Fruit fly (Drosophila melanogaster) whole organism, embryonic: ENCODE measurements around the gene CG14341.

Experiments
- Adf1 ChIP-seq: fragments of 200-800 bp; sonication (Bioruptor generic); IDR thresholded peaks from 2 replicates; pipeline ENCODE4 v1.3.6; 2022; ENCODE audit warnings: missing biosample characterization, missing genetic modification characterization
- CG11560 ChIP-seq: fragments of 200-800 bp; sonication (Bioruptor generic); IDR thresholded peaks from 3 replicates; pipeline ENCODE4 v1.3.6; 2022; ENCODE audit warnings: missing biosample characterization, missing genetic modification characterization
- CG12155 ChIP-seq: fragments of 200-800 bp; sonication (Bioruptor generic); optimal IDR thresholded peaks from 3 replicates; lab custom pipeline; 2016; ENCODE audit warnings: missing biosample characterization, missing genetic modification characterization
- CG12391 ChIP-seq: fragments of 200-800 bp; sonication (Bioruptor generic); optimal IDR thresholded peaks from 3 replicates; lab custom pipeline; 2018; ENCODE audit warnings: missing biosample characterization, mild to moderate bottlenecking, missing genetic modification characterization, moderate library complexity
- CG12744 ChIP-seq: fragments of 200-800 bp; sonication (Bioruptor generic); optimal IDR thresholded peaks from 2 replicates; lab custom pipeline; 2016; ENCODE audit warnings: missing biosample characterization, missing genetic modification characterization
- CG13894 ChIP-seq: fragments of 200-800 bp; sonication (Bioruptor generic); optimal IDR thresholded peaks from 3 replicates; lab custom pipeline; 2018; ENCODE audit warnings: missing biosample characterization, mild to moderate bottlenecking, missing genetic modification characterization, moderate library complexity
- CG15073 ChIP-seq: fragments of 200-800 bp; sonication (Bioruptor generic); optimal IDR thresholded peaks from 2 replicates; lab custom pipeline; 2016; ENCODE audit warnings: missing biosample characterization, missing genetic modification characterization
- CG30020 ChIP-seq: fragments of 200-800 bp; optimal IDR thresholded peaks from 2 replicates; lab custom pipeline; 2019; ENCODE audit warnings: missing biosample characterization, mild to moderate bottlenecking, missing genetic modification characterization, moderate library complexity
- CG31441 ChIP-seq: fragments of 200-800 bp; sonication (Bioruptor generic); IDR thresholded peaks from 2 replicates; pipeline ENCODE4 v1.3.6; 2022; ENCODE audit warnings: missing biosample characterization, missing genetic modification characterization
- CG32772 ChIP-seq: fragments of 200-800 bp; sonication (Bioruptor generic); IDR thresholded peaks from 2 replicates; pipeline ENCODE4 v1.3.6; 2022; ENCODE audit warnings: missing biosample characterization, missing genetic modification characterization
- CG34224 ChIP-seq: fragments of 200-800 bp; sonication (Bioruptor generic); IDR thresholded peaks from 3 replicates; pipeline ENCODE4 v1.3.6; 2022; ENCODE audit warnings: missing biosample characterization, missing genetic modification characterization; ENCODE audit not compliant: partially characterized antibody
- CG34422 ChIP-seq: fragments of 200-800 bp; sonication (Bioruptor generic); IDR thresholded peaks from 3 replicates; pipeline ENCODE4 v1.3.6; 2022; ENCODE audit warnings: missing biosample characterization, missing genetic modification characterization
- CG4424 ChIP-seq: fragments of 200-800 bp; sonication (Bioruptor generic); optimal IDR thresholded peaks from 3 replicates; lab custom pipeline; 2016; ENCODE audit warnings: missing biosample characterization, missing genetic modification characterization
- CG4730 ChIP-seq: fragments of 200-800 bp; sonication (Bioruptor generic); IDR thresholded peaks from 2 replicates; pipeline ENCODE4 v1.3.6; 2022; ENCODE audit warnings: missing biosample characterization, missing genetic modification characterization
- CG5953 ChIP-seq: fragments of 200-800 bp; sonication (Bioruptor generic); IDR thresholded peaks from 2 replicates; pipeline ENCODE4 v1.3.6; 2022; ENCODE audit warnings: missing biosample characterization, missing genetic modification characterization
- CG8281 ChIP-seq: fragments of 200-800 bp; sonication (Bioruptor generic); optimal IDR thresholded peaks from 2 replicates; lab custom pipeline; 2018; ENCODE audit warnings: missing biosample characterization, mild to moderate bottlenecking, missing genetic modification characterization, moderate library complexity
- CG8359 ChIP-seq: fragments of 200-800 bp; sonication (Bioruptor generic); optimal IDR thresholded peaks from 2 replicates; lab custom pipeline; 2017; ENCODE audit warnings: missing biosample characterization, mild to moderate bottlenecking, missing genetic modification characterization, borderline replicate concordance
- CG8924 ChIP-seq: fragments of 200-800 bp; optimal IDR thresholded peaks from 3 replicates; lab custom pipeline; 2019; ENCODE audit warnings: missing biosample characterization, mild to moderate bottlenecking, missing genetic modification characterization, moderate library complexity
- CG9215 ChIP-seq: fragments of 200-800 bp; sonication (Bioruptor generic); IDR thresholded peaks from 2 replicates; pipeline ENCODE4 v1.3.6; 2022; ENCODE audit warnings: missing biosample characterization, missing genetic modification characterization
- CG9797 ChIP-seq: fragments of 200-800 bp; sonication (Bioruptor generic); optimal IDR thresholded peaks from 3 replicates; lab custom pipeline; 2018; ENCODE audit warnings: missing biosample characterization, mild to moderate bottlenecking, missing genetic modification characterization
- CHES-1-like ChIP-seq: fragments of 200-800 bp; sonication (Bioruptor generic); optimal IDR thresholded peaks from 2 replicates; lab custom pipeline; 2016; ENCODE audit warnings: missing biosample characterization, missing genetic modification characterization
- CoRest ChIP-seq: fragments of 200-800 bp; sonication (Bioruptor generic); optimal IDR thresholded peaks from 3 replicates; lab custom pipeline; 2018; ENCODE audit warnings: missing biosample characterization, mild to moderate bottlenecking, missing genetic modification characterization, moderate library complexity
- Dp ChIP-seq: fragments of 200-800 bp; sonication (Bioruptor generic); optimal IDR thresholded peaks from 2 replicates; lab custom pipeline; 2018; ENCODE audit warnings: missing biosample characterization, mild to moderate bottlenecking, missing genetic modification characterization, moderate library complexity
- ERR ChIP-seq: fragments of 200-800 bp; sonication (Bioruptor generic); optimal IDR thresholded peaks from 2 replicates; lab custom pipeline; 2016; ENCODE audit warnings: missing biosample characterization, missing genetic modification characterization
- Ets65A ChIP-seq: fragments of 200-800 bp; sonication (Bioruptor generic); peaks from one replicate; lab custom pipeline; 2016; ENCODE audit warnings: missing biosample characterization, missing genetic modification characterization
- Hand ChIP-seq: fragments of 200-800 bp; sonication (Bioruptor generic); optimal IDR thresholded peaks from 2 replicates; lab custom pipeline; 2017; ENCODE audit warnings: mild to moderate bottlenecking, missing biosample characterization, missing genetic modification reagents, missing genetic modification characterization
- Nf-YC ChIP-seq: fragments of 200-800 bp; optimal IDR thresholded peaks from 3 replicates; lab custom pipeline; 2019; ENCODE audit warnings: missing biosample characterization, mild to moderate bottlenecking, missing genetic modification characterization, moderate library complexity
- Opbp ChIP-seq: fragments of 200-800 bp; sonication (Bioruptor generic); IDR thresholded peaks from 3 replicates; pipeline ENCODE4 v1.3.6; 2022; ENCODE audit warnings: missing biosample characterization, missing genetic modification characterization; ENCODE audit not compliant: partially characterized antibody
- PHDP ChIP-seq: fragments of 200-800 bp; sonication (Bioruptor generic); optimal IDR thresholded peaks from 3 replicates; lab custom pipeline; 2018; ENCODE audit warnings: missing biosample characterization, mild to moderate bottlenecking, missing genetic modification characterization, moderate library complexity
- Ptx1 ChIP-seq: fragments of 200-800 bp; sonication (Bioruptor generic); IDR thresholded peaks from 2 replicates; pipeline ENCODE4 v1.3.6; 2022; ENCODE audit warnings: missing biosample characterization, missing genetic modification characterization
- Xbp1 ChIP-seq: fragments of 200-800 bp; sonication (Bioruptor generic); optimal IDR thresholded peaks from 3 replicates; lab custom pipeline; 2016; ENCODE audit warnings: missing biosample characterization, mild to moderate bottlenecking, missing genetic modification characterization
- Xrp1 ChIP-seq: fragments of 200-800 bp; sonication (Bioruptor generic); IDR thresholded peaks from 2 replicates; pipeline ENCODE4 v1.3.6; 2022; ENCODE audit warnings: missing biosample characterization, missing genetic modification characterization
- ash1 ChIP-seq: fragments of 200-800 bp; sonication (Bioruptor generic); optimal IDR thresholded peaks from 2 replicates; lab custom pipeline; 2018; ENCODE audit warnings: missing biosample characterization, mild to moderate bottlenecking, missing genetic modification characterization
- chn ChIP-seq: fragments of 200-800 bp; sonication (Bioruptor generic); optimal IDR thresholded peaks from 2 replicates; lab custom pipeline; 2016; ENCODE audit warnings: missing biosample characterization, missing genetic modification characterization
- gcm ChIP-seq: fragments of 200-800 bp; sonication (Bioruptor generic); optimal IDR thresholded peaks from 2 replicates; lab custom pipeline; 2019; ENCODE audit warnings: missing biosample characterization, mild to moderate bottlenecking, missing genetic modification characterization, moderate library complexity
- grn ChIP-seq: fragments of 200-800 bp; sonication (Bioruptor generic); optimal IDR thresholded peaks from 3 replicates; lab custom pipeline; 2017; ENCODE audit warnings: missing biosample characterization, missing genetic modification characterization
- hkb ChIP-seq, 2 experiments: fragments of 200-800 bp in 1 of 2; fragments of >200 bp in 1 of 2; sonication (Bioruptor generic) in 1 of 2; IDR thresholded peaks in 1 of 2; optimal IDR thresholded peaks in 1 of 2; 2 replicates each; pipeline versions ENCODE4 v1.3.6 to Lab custom; 2017 to 2022; ENCODE audit warnings: missing biosample characterization in 1 of 2, missing genetic modification characterization in 1 of 2
- lilli ChIP-seq: fragments of 200-800 bp; sonication (Bioruptor generic); optimal IDR thresholded peaks from 3 replicates; lab custom pipeline; 2016; ENCODE audit warnings: missing biosample characterization, missing genetic modification characterization
- lmd ChIP-seq: fragments of 200-800 bp; sonication (Bioruptor generic); IDR thresholded peaks from 2 replicates; pipeline ENCODE4 v1.3.6; 2022; ENCODE audit warnings: missing biosample characterization, missing genetic modification characterization
- otp ChIP-seq: fragments of 200-800 bp; sonication (Bioruptor generic); IDR thresholded peaks from 3 replicates; pipeline ENCODE4, ENCODE4 v1.3.6; 2022; ENCODE audit warnings: missing biosample characterization, missing genetic modification characterization
- pzg ChIP-seq: fragments of 200-800 bp; sonication (Bioruptor generic); optimal IDR thresholded peaks from 3 replicates; lab custom pipeline; 2018; ENCODE audit warnings: missing biosample characterization, mild to moderate bottlenecking, missing genetic modification characterization, moderate library complexity
- sens ChIP-seq: fragments of 200-800 bp; sonication (Bioruptor generic); peaks from one replicate; lab custom pipeline; 2016; ENCODE audit warnings: missing biosample characterization, missing genetic modification characterization
- slou ChIP-seq: fragments of 200-800 bp; sonication (Bioruptor generic); optimal IDR thresholded peaks from 3 replicates; lab custom pipeline; 2016; ENCODE audit warnings: missing biosample characterization, missing genetic modification characterization
- ssp ChIP-seq: fragments of 200-800 bp; sonication (Bioruptor generic); IDR thresholded peaks from 2 replicates; pipeline ENCODE4 v1.3.6; 2022; ENCODE audit warnings: missing biosample characterization, missing genetic modification characterization
- tio ChIP-seq: fragments of 200-800 bp; sonication (Bioruptor generic); optimal IDR thresholded peaks from 2 replicates; lab custom pipeline; 2017; ENCODE audit warnings: missing biosample characterization, missing genetic modification characterization, inconsistent platforms
- tll ChIP-seq, 2 experiments: fragments of 200-800 bp in 1 of 2; fragments of >200 bp in 1 of 2; sonication (Bioruptor generic) in 1 of 2; optimal IDR thresholded peaks; 2 replicates each; lab custom pipeline; 2017 to 2019; ENCODE audit warnings: missing biosample characterization in 2 of 2, missing genetic modification characterization in 2 of 2, mild to moderate bottlenecking in 1 of 2, moderate library complexity in 1 of 2
- unc-4 ChIP-seq: fragments of 200-800 bp; sonication (Bioruptor generic); IDR thresholded peaks from 2 replicates; pipeline ENCODE4 v1.3.6; 2022; ENCODE audit warnings: missing biosample characterization, missing genetic modification characterization; ENCODE audit not compliant: partially characterized antibody
- wdn ChIP-seq: fragments of 200-800 bp; sonication (Bioruptor generic); IDR thresholded peaks from 2 replicates; pipeline ENCODE4 v1.3.6; 2022; ENCODE audit warnings: missing biosample characterization, missing genetic modification characterization
- wor ChIP-seq: fragments of 200-800 bp; sonication (Bioruptor generic); IDR thresholded peaks from 2 replicates; pipeline ENCODE4 v1.3.6; 2022; ENCODE audit warnings: missing biosample characterization, missing genetic modification characterization
- z ChIP-seq: fragments of 200-800 bp; sonication (Bioruptor generic); IDR thresholded peaks from 3 replicates; pipeline ENCODE4 v1.3.6; 2022; ENCODE audit warnings: missing biosample characterization, missing genetic modification characterization

Gene CG14341

dm6 chr2L:1123078-1123818 lies 43.1 kb upstream of the CG14341 start (continued):
- TF ChIP-seq wdn (GFP tag; lab: Robert Waterston, UW) (no peak), PHDP (tag; lab: Kevin White, UChicago) (peak; percentile 65), CG8359 (GFP tag; lab: Kevin White, UChicago) (peak; percentile 59), CG11560 (tag; lab: Robert Waterston, UW) (no peak), CG12391 (tag; lab: Kevin White, UChicago) (peak; percentile 20), CG30020 (tag; lab: Kevin White, UChicago) (no peak), CG32772 (GFP tag; lab: Robert Waterston, UW) (no peak), otp (no peak), unc-4 (no peak), CG9215 (no peak), ssp (GFP tag; lab: Robert Waterston, UW) (no peak), CG31441 (GFP tag; lab: Robert Waterston, UW) (peak; percentile 55; the same call in 1 of the 2 replicates), CG34422 (GFP tag; lab: Robert Waterston, UW) (no peak), CG15073 (GFP tag; lab: Kevin White, UChicago) (no peak), CoRest (peak; percentile 34), Xbp1 (no peak), Dp (no peak), grn (peak; percentile 51), CG8924 (tag; lab: Kevin White, UChicago) (peak; percentile 48), tio (GFP tag; lab: Kevin White, UChicago) (no peak), CG9797 (GFP tag; lab: Kevin White, UChicago) (no peak), ash1 (GFP tag; lab: Kevin White, UChicago) (no peak), Xrp1 (GFP tag; lab: Robert Waterston, UW) (peak; percentile 81), CG12744 (GFP tag; lab: Kevin White, UChicago) (no peak), CG4730 (no peak), Hand (no peak), wor (no peak), CG5953 (GFP tag; lab: Robert Waterston, UW) (no peak), Ets65A (GFP tag; lab: Kevin White, UChicago) (no peak), lilli (GFP tag; lab: Kevin White, UChicago) (no peak), Ptx1 (GFP tag; lab: Robert Waterston, UW) (no peak), CG4424 (GFP tag; lab: Kevin White, UChicago) (peak; percentile 11), slou (GFP tag; lab: Kevin White, UChicago) (no peak), pzg (GFP tag; lab: Kevin White, UChicago) (no peak), CG8281 (peak; percentile 27), Opbp (GFP tag; lab: Robert Waterston, UW) (no peak), lmd (GFP tag; lab: Robert Waterston, UW) (no peak), gcm (peak; percentile 55), CG12155 (no peak), Adf1 (GFP tag; lab: Robert Waterston, UW) (no peak), CG34224 (GFP tag; lab: Robert Waterston, UW) (no peak), sens (GFP tag; lab: Kevin White, UChicago) (peak; percentile 88), Nf-YC (tag; lab: Kevin White, UChicago) (no peak), z (GFP tag; lab: Robert Waterston, UW) (0 out of 3 replicates have a peak, but pooled peaks have one; percentile 40), ERR (GFP tag; lab: Kevin White, UChicago) (no peak), tll (GFP tag; optimal IDR thresholded peaks at IDR 0.05; lab: Kevin White, UChicago) (no peak), CHES-1-like (GFP tag; lab: Kevin White, UChicago) (no peak), chn (no peak), hkb (optimal IDR thresholded peaks at IDR 0.05; lab: Kevin White, UChicago) (no peak), hkb (GFP tag; IDR thresholded peaks at IDR 0.05; lab: Robert Waterston, UW) (no peak), CG13894 (tag; lab: Kevin White, UChicago) (peak; percentile 34)
